Fruit fly (Drosophila melanogaster) whole organism, adult: ENCODE data around the gene Scr.

Experiments used
- CG11617 ChIP-seq: fragments of 200-800 bp; sonication (Bioruptor generic); optimal IDR thresholded peaks from 2 replicates; lab custom pipeline; 2017; ENCODE audit warnings: mild to moderate bottlenecking, missing biosample characterization, missing genetic modification reagents, missing genetic modification characterization
- CG12768 ChIP-seq: fragments of 200-800 bp; sonication (Bioruptor generic); optimal IDR thresholded peaks from 2 replicates; lab custom pipeline; 2017; ENCODE audit warnings: missing biosample characterization, missing genetic modification characterization, mild to moderate bottlenecking, moderate library complexity, missing genetic modification reagents
- CG14711 ChIP-seq: fragments of 200-800 bp; sonication (Bioruptor generic); optimal IDR thresholded peaks from 2 replicates; lab custom pipeline; 2018; ENCODE audit warnings: missing biosample characterization, mild to moderate bottlenecking, missing genetic modification characterization, moderate library complexity
- CG1620 ChIP-seq: fragments of 200-800 bp; sonication (Bioruptor generic); optimal IDR thresholded peaks from 2 replicates; lab custom pipeline; 2016; ENCODE audit warnings: missing biosample characterization, missing genetic modification characterization
- CG33017 ChIP-seq: fragments of 200-800 bp; sonication (Bioruptor generic); optimal IDR thresholded peaks from 2 replicates; lab custom pipeline; 2018; ENCODE audit warnings: missing biosample characterization, mild to moderate bottlenecking, missing genetic modification characterization, moderate library complexity
- CG5204 ChIP-seq: fragments of 200-800 bp; sonication (Bioruptor generic); optimal IDR thresholded peaks from 2 replicates; lab custom pipeline; 2016; ENCODE audit warnings: missing biosample characterization, missing genetic modification characterization
- CG7045 ChIP-seq: fragments of 200-800 bp; sonication (Bioruptor generic); optimal IDR thresholded peaks from 2 replicates; lab custom pipeline; 2017; ENCODE audit warnings: missing biosample characterization, mild to moderate bottlenecking, missing genetic modification characterization
- CG7101 ChIP-seq: fragments of 200-800 bp; sonication (Bioruptor generic); optimal IDR thresholded peaks from 2 replicates; lab custom pipeline; 2018; ENCODE audit warnings: missing biosample characterization, mild to moderate bottlenecking, missing genetic modification characterization, moderate library complexity
- Clk ChIP-seq: fragments of 200-800 bp; sonication (Bioruptor generic); optimal IDR thresholded peaks from 2 replicates; lab custom pipeline; 2017; ENCODE audit warnings: missing biosample characterization, missing genetic modification characterization
- Crg-1 ChIP-seq: fragments of 200-800 bp; sonication (Bioruptor generic); optimal IDR thresholded peaks from 2 replicates; lab custom pipeline; 2016; ENCODE audit warnings: missing biosample characterization, missing genetic modification characterization
- Hr96 ChIP-seq: fragments of 200-800 bp; sonication (Bioruptor generic); optimal IDR thresholded peaks from 2 replicates; lab custom pipeline; 2016; ENCODE audit warnings: missing biosample characterization, missing genetic modification characterization
- Mnt ChIP-seq: fragments of 200-800 bp; sonication (Bioruptor generic); optimal IDR thresholded peaks from 2 replicates; lab custom pipeline; 2016; ENCODE audit warnings: missing biosample characterization, mild to moderate bottlenecking, missing genetic modification characterization
- bab1 ChIP-seq: fragments of 200-800 bp; sonication (Bioruptor generic); optimal IDR thresholded peaks from 3 replicates; lab custom pipeline; 2019; ENCODE audit warnings: missing biosample characterization, mild to moderate bottlenecking, missing genetic modification characterization, moderate library complexity
- cic ChIP-seq: fragments of 200-800 bp; sonication (Bioruptor generic); optimal IDR thresholded peaks from 2 replicates; lab custom pipeline; 2017; ENCODE audit warnings: missing biosample characterization, mild to moderate bottlenecking, missing genetic modification characterization, moderate library complexity
- cnc ChIP-seq, 2 experiments: fragments of >200 bp; optimal IDR thresholded peaks; 2 replicates each; lab custom pipeline; 2017
- kay ChIP-seq: fragments of 200-800 bp; sonication (Bioruptor generic); peaks from one replicate; lab custom pipeline; 2016; ENCODE audit warnings: missing biosample characterization, missing genetic modification characterization, borderline replicate concordance
- ovo ChIP-seq: fragments of 200-800 bp; sonication (Bioruptor generic); optimal IDR thresholded peaks from 2 replicates; lab custom pipeline; 2016; ENCODE audit warnings: missing biosample characterization, missing genetic modification characterization
- pad ChIP-seq: fragments of 200-800 bp; sonication (Bioruptor generic); optimal IDR thresholded peaks from 3 replicates; lab custom pipeline; 2017; ENCODE audit warnings: missing biosample characterization, missing genetic modification characterization, mild to moderate bottlenecking, moderate library complexity, missing genetic modification reagents
- tj ChIP-seq: fragments of 200-800 bp; sonication (Bioruptor generic); optimal IDR thresholded peaks from 3 replicates; lab custom pipeline; 2017; ENCODE audit warnings: missing biosample characterization, mild to moderate bottlenecking, missing genetic modification characterization, moderate library complexity
- toe ChIP-seq: fragments of 200-800 bp; sonication (Bioruptor generic); optimal IDR thresholded peaks from 2 replicates; lab custom pipeline; 2016; ENCODE audit warnings: missing biosample characterization, missing genetic modification characterization

The Scr gene

dm6 chr3R:6848595-6848994, 1.2 kb downstream of the Scr start:
- TF ChIP-seq Hr96 (GFP tag; lab: Kevin White, UChicago) = no peak
- TF ChIP-seq cnc (optimal IDR thresholded peaks at IDR 0.05; lab: Kevin White, UChicago) = no peak
- peak; percentile 7 for TF ChIP-seq pad (GFP tag; lab: Kevin White, UChicago)
- TF ChIP-seq CG12768 (GFP tag; lab: Kevin White, UChicago) = no peak

- TF ChIP-seq ovo (GFP tag; lab: Kevin White, UChicago) (no peak), CG5204 (no peak), CG33017 (tag; lab: Kevin White, UChicago) (no peak), Clk (GFP tag; lab: Kevin White, UChicago) (no peak)
Observed at dm6 chr3R:6845477-6846196, 4.1 kb downstream of the Scr start.

- TF ChIP-seq Mnt (GFP tag; lab: Kevin White, UChicago) = no peak
- TF ChIP-seq CG14711 = no peak
- no peak for TF ChIP-seq CG7045
- no peak for TF ChIP-seq CG1620 (GFP tag; lab: Kevin White, UChicago)
- no peak for TF ChIP-seq Clk (GFP tag; lab: Kevin White, UChicago)
Observed at dm6 chr3R:6841802-6842201, 8.0 kb downstream of the Scr start.

- TF ChIP-seq CG12768 (GFP tag; lab: Kevin White, UChicago) (no peak), CG14711 (no peak), CG7101 (no peak), CG5204 (no peak), Mnt (GFP tag; lab: Kevin White, UChicago) (no peak), CG1620 (GFP tag; lab: Kevin White, UChicago) (no peak), bab1 (GFP tag; lab: Kevin White, UChicago) (no peak), Clk (GFP tag; lab: Kevin White, UChicago) (no peak), Hr96 (GFP tag; lab: Kevin White, UChicago) (no peak), ovo (GFP tag; lab: Kevin White, UChicago) (no peak), pad (GFP tag; lab: Kevin White, UChicago) (no peak), cnc (optimal IDR thresholded peaks at IDR 0.05; lab: Kevin White, UChicago) (no peak), cic (GFP tag; lab: Kevin White, UChicago) (no peak)
Observed at dm6 chr3R:6838585-6838984, 11.2 kb downstream of the Scr start.

dm6 chr3R:6831698-6832097, 18.1 kb downstream of the Scr start:
- no peak for TF ChIP-seq bab1 (GFP tag; lab: Kevin White, UChicago)
- TF ChIP-seq Clk (GFP tag; lab: Kevin White, UChicago) = no peak
- no peak for TF ChIP-seq pad (GFP tag; lab: Kevin White, UChicago)
- TF ChIP-seq CG11617 (GFP tag; lab: Kevin White, UChicago) = no peak
- no peak for TF ChIP-seq CG12768 (GFP tag; lab: Kevin White, UChicago)
- no peak for TF ChIP-seq CG5204
- TF ChIP-seq ovo (GFP tag; lab: Kevin White, UChicago) = no peak
- TF ChIP-seq toe (GFP tag; lab: Kevin White, UChicago) = no peak
- no peak for TF ChIP-seq CG7101
- TF ChIP-seq Crg-1 (GFP tag; lab: Kevin White, UChicago) = no peak
- TF ChIP-seq Hr96 (GFP tag; lab: Kevin White, UChicago) = no peak
- TF ChIP-seq Mnt (GFP tag; lab: Kevin White, UChicago) = no peak
- no peak for TF ChIP-seq CG7045
- TF ChIP-seq cic (GFP tag; lab: Kevin White, UChicago) = no peak
- TF ChIP-seq CG1620 (GFP tag; lab: Kevin White, UChicago) = no peak

dm6 chr3R:6828272-6828671, 21.5 kb downstream of the Scr start:
- TF ChIP-seq CG7101 (no peak), Mnt (GFP tag; lab: Kevin White, UChicago) (no peak), CG12768 (GFP tag; lab: Kevin White, UChicago) (no peak), Clk (GFP tag; lab: Kevin White, UChicago) (no peak), tj (GFP tag; lab: Kevin White, UChicago) (no peak), kay (GFP tag; lab: Kevin White, UChicago) (no peak), CG7045 (no peak), CG1620 (GFP tag; lab: Kevin White, UChicago) (no peak), CG5204 (no peak), CG33017 (tag; lab: Kevin White, UChicago) (no peak), cnc (optimal IDR thresholded peaks at IDR 0.05; lab: Kevin White, UChicago) (no peak), bab1 (GFP tag; lab: Kevin White, UChicago) (no peak), Crg-1 (GFP tag; lab: Kevin White, UChicago) (no peak), CG14711 (no peak), toe (GFP tag; lab: Kevin White, UChicago) (no peak)

dm6 chr3R:6826865-6827264, 22.9 kb downstream of the Scr start:
- no peak for TF ChIP-seq Mnt (GFP tag; lab: Kevin White, UChicago)
- no peak for TF ChIP-seq CG12768 (GFP tag; lab: Kevin White, UChicago)
